Fruit fly (Drosophila melanogaster) whole organism, prepupa: ENCODE measurements around the gene CG17819.
A peak's percentile ranks its signal among the peaks of the same experiment; 100 is the strongest.

Source experiments
- Blimp-1 ChIP-seq: fragments of 200-800 bp; sonication (Bioruptor generic); optimal IDR thresholded peaks from 3 replicates; lab custom pipeline; 2017; ENCODE audit warnings: missing biosample characterization, missing genetic modification characterization, mild to moderate bottlenecking, moderate library complexity, missing genetic modification reagents
- CG10631 ChIP-seq: fragments of 200-800 bp; sonication (Bioruptor generic); optimal IDR thresholded peaks from 2 replicates; lab custom pipeline; 2016; ENCODE audit warnings: missing biosample characterization, missing genetic modification characterization
- CG10669 ChIP-seq: fragments of 200-800 bp; sonication (Bioruptor generic); optimal IDR thresholded peaks from 3 replicates; lab custom pipeline; 2018; ENCODE audit warnings: missing biosample characterization, mild to moderate bottlenecking, missing genetic modification characterization, moderate library complexity
- CG11294 ChIP-seq: fragments of 200-800 bp; sonication (Bioruptor generic); IDR thresholded peaks from 2 replicates; pipeline ENCODE4 v1.3.6; 2022; ENCODE audit warnings: missing biosample characterization, missing genetic modification characterization
- CG11902 ChIP-seq: fragments of 200-800 bp; sonication (Bioruptor generic); optimal IDR thresholded peaks from 3 replicates; lab custom pipeline; 2016; ENCODE audit warnings: missing biosample characterization, missing genetic modification characterization
- CG15336 ChIP-seq: fragments of 200-800 bp; sonication (Bioruptor generic); IDR thresholded peaks from 2 replicates; pipeline ENCODE4 v1.3.6; 2022; ENCODE audit warnings: missing biosample characterization, missing genetic modification characterization
- CG1621 ChIP-seq: fragments of 200-800 bp; sonication (Bioruptor generic); optimal IDR thresholded peaks from 3 replicates; lab custom pipeline; 2018; ENCODE audit warnings: missing biosample characterization, mild to moderate bottlenecking, missing genetic modification characterization
- CG16779 ChIP-seq: fragments of 200-800 bp; sonication (Bioruptor generic); optimal IDR thresholded peaks from 3 replicates; lab custom pipeline; 2017; ENCODE audit warnings: missing biosample characterization, mild to moderate bottlenecking, missing genetic modification characterization
- CG31627 ChIP-seq: fragments of 200-800 bp; sonication (Bioruptor generic); optimal IDR thresholded peaks from 3 replicates; lab custom pipeline; 2016; ENCODE audit warnings: missing biosample characterization, missing genetic modification characterization
- CG32006 ChIP-seq: fragments of 200-800 bp; sonication (Bioruptor generic); optimal IDR thresholded peaks from 3 replicates; lab custom pipeline; 2017; ENCODE audit warnings: missing biosample characterization, mild to moderate bottlenecking, missing genetic modification characterization
- CG34406 ChIP-seq: fragments of 200-800 bp; sonication (Bioruptor generic); optimal IDR thresholded peaks from 3 replicates; lab custom pipeline; 2016; ENCODE audit warnings: missing biosample characterization, missing genetic modification characterization
- CG3919 ChIP-seq: fragments of 200-800 bp; sonication (Bioruptor generic); optimal IDR thresholded peaks from 3 replicates; lab custom pipeline; 2016; ENCODE audit warnings: missing biosample characterization, missing genetic modification characterization
- CG4318 ChIP-seq: fragments of 200-800 bp; sonication (Bioruptor generic); optimal IDR thresholded peaks from 3 replicates; lab custom pipeline; 2017; ENCODE audit warnings: missing biosample characterization, mild to moderate bottlenecking, missing genetic modification characterization
- CG6163 ChIP-seq: fragments of 200-800 bp; sonication (Bioruptor generic); IDR thresholded peaks from 3 replicates; pipeline ENCODE4 v1.3.6; 2022; ENCODE audit warnings: missing biosample characterization, missing genetic modification characterization
- CG6276 ChIP-seq: fragments of 200-800 bp; sonication (Bioruptor generic); optimal IDR thresholded peaks from 2 replicates; lab custom pipeline; 2017; ENCODE audit warnings: missing biosample characterization, mild to moderate bottlenecking, missing genetic modification characterization
- CG6792 ChIP-seq: fragments of 200-800 bp; sonication (Bioruptor generic); optimal IDR thresholded peaks from 3 replicates; lab custom pipeline; 2016; ENCODE audit warnings: missing biosample characterization, missing genetic modification characterization
- CG6808 ChIP-seq: fragments of 200-800 bp; sonication (Bioruptor generic); optimal IDR thresholded peaks from 3 replicates; lab custom pipeline; 2017; ENCODE audit warnings: missing biosample characterization, missing genetic modification characterization, mild to moderate bottlenecking, moderate library complexity, missing genetic modification reagents
- CG6854 ChIP-seq: fragments of 200-800 bp; sonication (Bioruptor generic); optimal IDR thresholded peaks from 2 replicates; lab custom pipeline; 2017; ENCODE audit warnings: missing biosample characterization, mild to moderate bottlenecking, missing genetic modification characterization
- CG8119 ChIP-seq: fragments of 200-800 bp; sonication (Bioruptor generic); IDR thresholded peaks from 3 replicates; pipeline ENCODE4 v1.3.6; 2022; ENCODE audit warnings: missing biosample characterization, missing genetic modification characterization
- CG8319 ChIP-seq: fragments of 200-800 bp; sonication (Bioruptor generic); optimal IDR thresholded peaks from 3 replicates; lab custom pipeline; 2016; ENCODE audit warnings: missing biosample characterization, missing genetic modification characterization
- CG8632 ChIP-seq: fragments of 200-800 bp; sonication (Bioruptor generic); optimal IDR thresholded peaks from 3 replicates; lab custom pipeline; 2016; ENCODE audit warnings: missing biosample characterization, missing genetic modification characterization
- CG9139 ChIP-seq: fragments of 200-800 bp; sonication (Bioruptor generic); optimal IDR thresholded peaks from 3 replicates; lab custom pipeline; 2017; ENCODE audit warnings: missing biosample characterization, mild to moderate bottlenecking, missing genetic modification characterization
- Eip75B ChIP-seq: fragments of 200-800 bp; sonication (Bioruptor generic); optimal IDR thresholded peaks from 3 replicates; lab custom pipeline; 2016; ENCODE audit warnings: missing biosample characterization, missing genetic modification characterization
- Eip78C ChIP-seq: fragments of 200-800 bp; sonication (Bioruptor generic); peaks from one replicate; lab custom pipeline; 2016; ENCODE audit warnings: missing biosample characterization, missing genetic modification characterization
- Ets21C ChIP-seq: fragments of 200-800 bp; sonication (Bioruptor generic); optimal IDR thresholded peaks from 3 replicates; lab custom pipeline; 2016; ENCODE audit warnings: missing biosample characterization, missing genetic modification characterization
- Ets96B ChIP-seq: fragments of 200-800 bp; optimal IDR thresholded peaks from 2 replicates; lab custom pipeline; 2019; ENCODE audit warnings: missing biosample characterization, mild to moderate bottlenecking, missing genetic modification characterization, moderate library complexity
- Gug ChIP-seq: fragments of 200-800 bp; sonication (Bioruptor generic); IDR thresholded peaks from 2 replicates; pipeline ENCODE4 v1.3.6; 2022; ENCODE audit warnings: missing biosample characterization, missing genetic modification characterization
- Hr38 ChIP-seq: sonication (Bioruptor generic); optimal IDR thresholded peaks from 2 replicates; lab custom pipeline; 2016; ENCODE audit warnings: missing biosample characterization, missing genetic modification characterization
- Hr39 ChIP-seq: fragments of 200-800 bp; sonication (Bioruptor generic); optimal IDR thresholded peaks from 2 replicates; lab custom pipeline; 2016; ENCODE audit warnings: missing biosample characterization, missing genetic modification characterization
- Hr4 ChIP-seq: fragments of 200-800 bp; sonication (Bioruptor generic); optimal IDR thresholded peaks from 3 replicates; lab custom pipeline; 2016; ENCODE audit warnings: missing biosample characterization, missing genetic modification characterization
- Lpt ChIP-seq: fragments of 200-800 bp; sonication (Bioruptor generic); optimal IDR thresholded peaks from 3 replicates; lab custom pipeline; 2016; ENCODE audit warnings: missing biosample characterization, missing genetic modification characterization
- Met ChIP-seq: fragments of 200-800 bp; sonication (Bioruptor generic); optimal IDR thresholded peaks from 3 replicates; lab custom pipeline; 2016; ENCODE audit warnings: missing biosample characterization, missing genetic modification characterization
- OdsH ChIP-seq: fragments of 200-800 bp; sonication (Bioruptor generic); optimal IDR thresholded peaks from 3 replicates; lab custom pipeline; 2016; ENCODE audit warnings: missing biosample characterization, missing genetic modification characterization
- Sox102F ChIP-seq: fragments of 200-800 bp; sonication (Bioruptor generic); optimal IDR thresholded peaks from 2 replicates; lab custom pipeline; 2016; ENCODE audit warnings: missing biosample characterization, mild to moderate bottlenecking, missing genetic modification characterization
- Sox14 ChIP-seq: fragments of 200-800 bp; sonication (Bioruptor generic); optimal IDR thresholded peaks from 3 replicates; lab custom pipeline; 2016; ENCODE audit warnings: missing biosample characterization, missing genetic modification characterization
- acj6 ChIP-seq: fragments of 200-800 bp; sonication (Bioruptor generic); optimal IDR thresholded peaks from 3 replicates; lab custom pipeline; 2016; ENCODE audit warnings: missing biosample characterization, missing genetic modification characterization
- cyc ChIP-seq: fragments of 200-800 bp; sonication (Bioruptor generic); optimal IDR thresholded peaks from 3 replicates; lab custom pipeline; 2016; ENCODE audit warnings: missing biosample characterization, missing genetic modification characterization
- dac ChIP-seq: fragments of 200-800 bp; sonication (Bioruptor generic); optimal IDR thresholded peaks from 2 replicates; lab custom pipeline; 2017; ENCODE audit warnings: missing biosample characterization, mild to moderate bottlenecking, missing genetic modification characterization
- dsx ChIP-seq: fragments of 200-800 bp; optimal IDR thresholded peaks from 3 replicates; lab custom pipeline; 2019; ENCODE audit warnings: missing biosample characterization, mild to moderate bottlenecking, missing genetic modification characterization, moderate library complexity; ENCODE audit not compliant: poor library complexity, severe bottlenecking
- eg ChIP-seq: fragments of 200-800 bp; sonication (Bioruptor generic); IDR thresholded peaks from 3 replicates; pipeline ENCODE4 v1.3.6; 2022; ENCODE audit warnings: missing biosample characterization, missing genetic modification characterization
- fd59A ChIP-seq: fragments of 200-800 bp; sonication (Bioruptor generic); optimal IDR thresholded peaks from 2 replicates; lab custom pipeline; 2017; ENCODE audit warnings: missing biosample characterization, mild to moderate bottlenecking, missing genetic modification characterization, missing genetic modification reagents
- fkh ChIP-seq: fragments of 200-800 bp; sonication (Bioruptor generic); optimal IDR thresholded peaks from 3 replicates; lab custom pipeline; 2017; ENCODE audit warnings: missing biosample characterization, mild to moderate bottlenecking, missing genetic modification characterization, moderate library complexity
- lz ChIP-seq: fragments of 200-800 bp; sonication (Bioruptor generic); optimal IDR thresholded peaks from 3 replicates; lab custom pipeline; 2016; ENCODE audit warnings: missing biosample characterization, missing genetic modification characterization
- net ChIP-seq: fragments of 200-800 bp; sonication (Bioruptor generic); optimal IDR thresholded peaks from 3 replicates; lab custom pipeline; 2016; ENCODE audit warnings: missing biosample characterization, missing genetic modification characterization
- pdm3 ChIP-seq: fragments of 200-800 bp; sonication (Bioruptor generic); optimal IDR thresholded peaks from 3 replicates; lab custom pipeline; 2016; ENCODE audit warnings: missing biosample characterization, missing genetic modification characterization
- spab ChIP-seq: fragments of 200-800 bp; sonication (Bioruptor generic); optimal IDR thresholded peaks from 2 replicates; lab custom pipeline; 2017; ENCODE audit warnings: missing biosample characterization, mild to moderate bottlenecking, missing genetic modification characterization, missing genetic modification reagents
- svp ChIP-seq: fragments of 200-800 bp; sonication (Bioruptor generic); peaks from one replicate; lab custom pipeline; 2016; ENCODE audit warnings: missing biosample characterization, missing genetic modification characterization
- topi ChIP-seq: fragments of 200-800 bp; sonication (Bioruptor generic); optimal IDR thresholded peaks from 3 replicates; lab custom pipeline; 2016; ENCODE audit warnings: missing biosample characterization, missing genetic modification characterization
- vri ChIP-seq: fragments of 200-800 bp; sonication (Bioruptor generic); optimal IDR thresholded peaks from 3 replicates; lab custom pipeline; 2016; ENCODE audit warnings: missing biosample characterization, mild to moderate bottlenecking, missing genetic modification characterization

The CG17819 gene

dm6 chr3R:21856873-21857243 lies 28.5 kb downstream of the CG17819 start:
- TF ChIP-seq CG8119 (GFP tag; lab: Robert Waterston, UW): no peak
- no peak for TF ChIP-seq CG10631 (GFP tag; lab: Kevin White, UChicago)
- TF ChIP-seq fkh (GFP tag; lab: Kevin White, UChicago): peak; percentile 52
- TF ChIP-seq CG6808 (GFP tag; lab: Kevin White, UChicago): no peak

DNA sequence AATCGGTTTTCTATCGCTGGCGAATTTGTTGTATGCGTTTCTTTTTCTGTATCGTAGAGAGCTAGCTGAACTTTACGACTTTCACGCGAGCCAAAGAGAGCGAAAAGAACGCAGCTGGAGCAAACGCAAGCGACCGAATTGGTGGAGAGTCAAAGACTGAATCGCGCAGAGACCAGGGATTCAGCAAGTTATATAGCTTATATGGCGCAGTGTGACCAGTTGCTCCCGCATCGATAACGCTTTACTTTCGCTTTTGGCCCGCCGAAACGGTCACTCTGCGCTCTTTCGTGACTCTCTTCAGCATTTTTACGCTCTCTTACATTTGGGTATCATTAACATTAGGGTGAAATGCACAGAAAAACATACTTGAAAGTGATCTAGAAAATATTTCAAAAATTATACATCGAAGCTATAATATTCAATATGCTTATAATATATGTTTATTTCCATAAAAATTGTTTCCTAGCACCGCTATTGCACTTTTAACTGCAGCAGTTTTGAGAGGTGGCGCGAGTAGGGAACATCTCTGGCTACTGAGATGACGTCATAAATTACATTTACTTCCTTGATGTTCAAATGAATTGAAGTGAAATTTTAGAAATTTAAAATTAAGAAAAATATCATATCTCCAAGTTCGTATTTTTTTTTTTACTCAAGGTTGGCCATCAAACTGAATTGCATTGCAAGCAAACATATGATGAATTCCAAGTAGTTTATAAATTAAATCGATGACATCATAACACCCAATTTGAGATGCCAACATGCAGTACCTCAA lies 29.1 kb downstream of the CG17819 start, which contains the start of gene glec:
glec (minus strand) TSS at position 169 of the 775 bp plus-strand sequence.
- TF ChIP-seq cyc (GFP tag; lab: Kevin White, UChicago) (no peak), CG11294 (GFP tag; lab: Robert Waterston, UW) (no peak), Met (GFP tag; lab: Kevin White, UChicago) (peak; percentile 72), Ets21C (GFP tag; lab: Kevin White, UChicago) (no peak), CG15336 (GFP tag; lab: Robert Waterston, UW) (peak; percentile 44), CG16779 (tag; lab: Kevin White, UChicago) (peak; percentile 27), acj6 (GFP tag; lab: Kevin White, UChicago) (peak; percentile 69), svp (GFP tag; lab: Kevin White, UChicago) (peak; percentile 84), dsx (GFP tag; lab: Kevin White, UChicago) (peak; percentile 29), Sox14 (GFP tag; lab: Kevin White, UChicago) (peak; percentile 62), CG1621 (peak; percentile 31), Hr39 (GFP tag; lab: Kevin White, UChicago) (peak; percentile 47), CG6276 (GFP tag; lab: Kevin White, UChicago) (peak; percentile 14), topi (GFP tag; lab: Kevin White, UChicago) (peak; percentile 36), vri (GFP tag; lab: Kevin White, UChicago) (peak; percentile 71), eg (GFP tag; lab: Robert Waterston, UW) (peak; percentile 65), CG32006 (GFP tag; lab: Kevin White, UChicago) (peak; percentile 60), CG9139 (GFP tag; lab: Kevin White, UChicago) (no peak), Ets96B (tag; lab: Kevin White, UChicago) (no peak), OdsH (peak; percentile 71), pdm3 (GFP tag; lab: Kevin White, UChicago) (peak; percentile 69), CG8119 (GFP tag; lab: Robert Waterston, UW) (peak; percentile 64), Hr38 (GFP tag; lab: Kevin White, UChicago) (no peak), Blimp-1 (peak; percentile 99), dac (GFP tag; lab: Kevin White, UChicago) (peak; percentile 33), Lpt (GFP tag; lab: Kevin White, UChicago) (peak; percentile 27), CG6792 (GFP tag; lab: Kevin White, UChicago) (peak; percentile 37), CG3919 (GFP tag; lab: Kevin White, UChicago) (peak; percentile 44), CG34406 (peak; percentile 22), fd59A (GFP tag; lab: Kevin White, UChicago) (no peak), CG4318 (GFP tag; lab: Kevin White, UChicago) (peak; percentile 8), CG8319 (no peak), CG11902 (GFP tag; lab: Kevin White, UChicago) (no peak), Gug (GFP tag; lab: Robert Waterston, UW) (no peak), CG6854 (GFP tag; lab: Kevin White, UChicago) (peak; percentile 77), CG10669 (GFP tag; lab: Kevin White, UChicago) (no peak), CG10631 (GFP tag; lab: Kevin White, UChicago) (peak; percentile 42), lz (GFP tag; lab: Kevin White, UChicago) (peak; percentile 3), spab (GFP tag; lab: Kevin White, UChicago) (no peak), Eip75B (peak; percentile 43), net (peak; percentile 35), Hr4 (GFP tag; lab: Kevin White, UChicago) (peak; percentile 69), CG31627 (GFP tag; lab: Kevin White, UChicago) (peak; percentile 26), CG6808 (GFP tag; lab: Kevin White, UChicago) (no peak), CG6163 (GFP tag; lab: Robert Waterston, UW) (peak; percentile 41), Sox102F (GFP tag; lab: Kevin White, UChicago) (peak; percentile 82), CG8632 (GFP tag; lab: Kevin White, UChicago) (no peak), Eip78C (peak; percentile 92)
